Fruit fly (Drosophila melanogaster): Measurements from ENCODE around the gene RpS26.
A peak's percentile ranks its signal among the peaks of the same experiment; 100 is the strongest.

Gene RpS26

DNA sequence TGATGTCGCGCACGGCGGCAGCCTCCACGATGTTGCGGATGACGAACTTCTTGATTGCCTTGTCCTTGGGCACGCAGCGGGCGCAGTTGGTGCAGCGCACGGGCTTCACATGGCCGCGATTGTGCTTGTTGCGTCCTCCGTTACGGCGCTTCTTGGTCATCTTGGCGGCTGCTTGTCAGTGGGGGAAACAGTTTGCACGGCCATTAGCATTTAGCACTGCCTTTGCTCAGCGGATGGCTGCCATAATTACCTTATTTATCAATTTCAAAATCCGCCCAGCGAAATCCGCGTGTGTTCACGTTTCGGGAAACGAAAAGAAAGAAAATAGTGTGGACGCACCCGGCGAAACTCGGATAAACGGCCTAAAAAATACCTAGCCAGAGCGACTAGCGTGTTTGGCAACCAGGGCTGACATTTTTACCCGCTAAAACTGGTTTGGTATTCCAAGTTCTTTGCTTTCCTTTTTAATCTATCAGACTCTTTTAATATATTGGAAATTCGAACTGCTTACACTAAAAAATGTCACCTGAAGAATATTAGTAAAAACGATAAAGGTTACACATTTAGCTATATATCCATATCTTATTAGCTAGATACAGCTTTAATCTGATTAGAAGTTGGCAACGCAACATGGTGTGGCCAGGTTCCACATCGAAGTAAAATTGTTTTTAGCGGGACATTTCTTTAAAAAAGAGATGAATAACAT is at the start of gene RpS26:
Gene RpS26, minus strand, starts transcription at position 375 of the 706 bp plus-strand sequence.
- TF ChIP-seq CG12768 (GFP tag; optimal IDR thresholded peaks at IDR 0.05) (no peak), CG5204 (GFP tag; optimal IDR thresholded peaks at IDR 0.05) (no peak), bab1 (GFP tag; optimal IDR thresholded peaks at IDR 0.05) (peak; percentile 74), CG1620 (GFP tag; optimal IDR thresholded peaks at IDR 0.05) (peak; percentile 70), pad (GFP tag; optimal IDR thresholded peaks at IDR 0.05) (peak; percentile 48), CG33017 (tag; optimal IDR thresholded peaks at IDR 0.05) (peak; percentile 1), tj (GFP tag; optimal IDR thresholded peaks at IDR 0.05) (peak; percentile 28), Mnt (GFP tag; optimal IDR thresholded peaks at IDR 0.05) (peak; percentile 79), Hr96 (GFP tag; optimal IDR thresholded peaks at IDR 0.05) (no peak), CG14711 (tag; optimal IDR thresholded peaks at IDR 0.05) (peak; percentile 28), CG11617 (GFP tag; optimal IDR thresholded peaks at IDR 0.05) (peak; percentile 68), Crg-1 (GFP tag; optimal IDR thresholded peaks at IDR 0.05) (peak; percentile 18), cic (GFP tag; optimal IDR thresholded peaks at IDR 0.05) (peak; percentile 13), Clk (GFP tag; optimal IDR thresholded peaks at IDR 0.05) (peak; percentile 10), ovo (GFP tag; optimal IDR thresholded peaks at IDR 0.05) (no peak), CG7045 (GFP tag; optimal IDR thresholded peaks at IDR 0.05) (peak; percentile 55), toe (GFP tag; optimal IDR thresholded peaks at IDR 0.05) (no peak), CG7101 (tag; optimal IDR thresholded peaks at IDR 0.05) (peak; percentile 49), cnc (optimal IDR thresholded peaks at IDR 0.05) (no peak), kay (GFP tag; ENCODE audit: borderline replicate concordance) (no peak)

DNA sequence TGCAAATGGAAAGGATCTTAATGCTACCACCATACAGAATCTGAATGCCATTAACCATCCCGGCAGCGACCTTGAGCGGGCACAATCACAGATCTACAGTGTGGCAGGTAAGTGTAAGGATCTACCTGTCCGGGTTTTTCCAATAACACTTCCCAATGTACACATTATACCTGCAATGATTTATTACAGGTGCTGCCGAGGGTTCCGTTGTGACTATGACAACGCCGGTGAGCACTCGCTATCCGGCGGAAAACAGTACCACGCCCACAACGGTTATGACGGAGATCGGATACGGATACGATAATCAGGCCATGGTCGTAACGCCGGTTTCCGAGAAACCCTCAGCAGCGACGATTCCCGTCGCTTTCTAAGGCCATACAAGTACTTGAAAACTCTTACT is 43.8 kb upstream of the RpS26 start:
- TF ChIP-seq CG11617 (GFP tag; optimal IDR thresholded peaks at IDR 0.05) (no peak), ovo (GFP tag; optimal IDR thresholded peaks at IDR 0.05) (no peak), cnc (optimal IDR thresholded peaks at IDR 0.05) (no peak), Clk (GFP tag; optimal IDR thresholded peaks at IDR 0.05) (no peak), CG12768 (GFP tag; optimal IDR thresholded peaks at IDR 0.05) (no peak), CG7045 (GFP tag; optimal IDR thresholded peaks at IDR 0.05) (no peak), kay (GFP tag; ENCODE audit: borderline replicate concordance) (no peak)

- TF ChIP-seq cic (GFP tag; optimal IDR thresholded peaks at IDR 0.05) (peak; percentile 56), kay (GFP tag; ENCODE audit: borderline replicate concordance) (peak; percentile 55), ovo (GFP tag; optimal IDR thresholded peaks at IDR 0.05) (no peak), cnc (optimal IDR thresholded peaks at IDR 0.05) (peak in 1 of 2 experiments; percentile 9), bab1 (GFP tag; optimal IDR thresholded peaks at IDR 0.05) (no peak), CG12768 (GFP tag; optimal IDR thresholded peaks at IDR 0.05) (peak; percentile 10)
Observed at dm6 chr2L:18485211-18485610, 42.1 kb upstream of the RpS26 start, which contains the start of gene grnd. TSS of gene grnd (plus strand) at chr2L:18485417.

DNA sequence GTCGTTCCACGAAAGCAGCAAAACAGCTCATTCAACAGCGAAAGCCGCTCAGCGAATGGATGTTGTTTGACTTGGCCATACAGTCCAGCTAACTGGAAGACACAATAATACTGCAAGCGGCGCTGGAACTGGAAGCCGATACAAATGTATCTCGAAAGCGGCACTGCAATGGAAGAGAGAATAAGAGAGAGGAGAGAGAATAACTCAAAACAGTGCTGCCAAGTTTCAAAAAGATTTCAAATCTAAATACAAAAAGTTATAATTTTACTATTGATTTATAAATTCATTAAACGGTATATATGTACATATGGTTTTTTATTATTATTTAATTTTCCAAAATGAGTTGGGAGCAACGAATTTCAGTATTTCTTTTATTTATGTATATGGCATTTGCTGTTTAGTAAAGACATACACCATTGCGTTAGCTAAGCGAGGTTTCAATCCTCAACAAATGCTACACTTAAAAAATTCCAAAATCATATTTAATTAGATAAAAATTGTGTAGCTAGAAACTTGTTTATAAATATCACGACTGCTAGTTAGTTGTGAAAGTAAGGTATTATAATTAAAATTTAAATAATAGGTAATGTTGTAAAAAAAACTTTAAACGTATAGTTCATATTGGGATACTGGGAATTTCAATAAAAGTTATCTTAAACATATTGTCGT is 41.4 kb upstream of the RpS26 start, which contains the start of gene CG10283:
Gene CG10283, minus strand, starts transcription at position 132 of the 669 bp plus-strand sequence.
- TF ChIP-seq pad (GFP tag; optimal IDR thresholded peaks at IDR 0.05) (no peak), tj (GFP tag; optimal IDR thresholded peaks at IDR 0.05) (peak; percentile 49), CG14711 (tag; optimal IDR thresholded peaks at IDR 0.05) (no peak), CG5204 (GFP tag; optimal IDR thresholded peaks at IDR 0.05) (no peak), CG7045 (GFP tag; optimal IDR thresholded peaks at IDR 0.05) (no peak), Clk (GFP tag; optimal IDR thresholded peaks at IDR 0.05) (no peak), Mnt (GFP tag; optimal IDR thresholded peaks at IDR 0.05) (peak; percentile 57), toe (GFP tag; optimal IDR thresholded peaks at IDR 0.05) (no peak), Hr96 (GFP tag; optimal IDR thresholded peaks at IDR 0.05) (no peak), Crg-1 (GFP tag; optimal IDR thresholded peaks at IDR 0.05) (no peak), CG7101 (tag; optimal IDR thresholded peaks at IDR 0.05) (no peak), bab1 (GFP tag; optimal IDR thresholded peaks at IDR 0.05) (peak; percentile 60), cnc (optimal IDR thresholded peaks at IDR 0.05) (no peak), cic (GFP tag; optimal IDR thresholded peaks at IDR 0.05) (peak; percentile 2), CG1620 (GFP tag; optimal IDR thresholded peaks at IDR 0.05) (no peak), CG11617 (GFP tag; optimal IDR thresholded peaks at IDR 0.05) (no peak), CG12768 (GFP tag; optimal IDR thresholded peaks at IDR 0.05) (peak; percentile 37), CG33017 (tag; optimal IDR thresholded peaks at IDR 0.05) (no peak), ovo (GFP tag; optimal IDR thresholded peaks at IDR 0.05) (no peak)

- TF ChIP-seq CG11617 (GFP tag; optimal IDR thresholded peaks at IDR 0.05) (no peak), CG14711 (tag; optimal IDR thresholded peaks at IDR 0.05) (no peak), Crg-1 (GFP tag; optimal IDR thresholded peaks at IDR 0.05) (peak; percentile 0), tj (GFP tag; optimal IDR thresholded peaks at IDR 0.05) (no peak), CG7045 (GFP tag; optimal IDR thresholded peaks at IDR 0.05) (no peak), toe (GFP tag; optimal IDR thresholded peaks at IDR 0.05) (no peak)
Observed at dm6 chr2L:18484040-18484381, 40.9 kb upstream of the RpS26 start.

DNA sequence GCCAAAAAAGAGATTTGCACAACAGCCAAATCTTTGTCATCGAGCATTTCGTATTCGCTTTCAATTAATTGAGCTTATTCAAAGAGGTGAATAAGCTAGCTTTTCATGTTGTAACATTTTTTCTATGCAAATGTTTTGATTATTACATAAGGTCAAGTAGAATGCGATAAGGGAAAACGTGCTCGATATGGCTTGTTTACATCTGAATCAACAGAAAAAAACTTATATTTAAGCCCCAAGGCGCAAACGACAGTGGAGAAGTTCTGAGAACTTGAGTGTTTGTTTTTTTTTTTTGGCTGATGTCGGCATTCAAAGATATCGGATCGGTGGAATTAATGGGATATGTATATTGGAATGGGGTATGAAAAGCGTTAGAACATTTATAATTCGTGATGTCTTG is 39.9 kb upstream of the RpS26 start:
- TF ChIP-seq CG12768 (GFP tag; optimal IDR thresholded peaks at IDR 0.05) (no peak), tj (GFP tag; optimal IDR thresholded peaks at IDR 0.05) (peak; percentile 57), toe (GFP tag; optimal IDR thresholded peaks at IDR 0.05) (no peak), CG7101 (tag; optimal IDR thresholded peaks at IDR 0.05) (no peak)
